Fruit fly (Drosophila melanogaster) whole organism, pupa: ENCODE data around the gene Bub1.

Experiments
- CG13204 ChIP-seq: fragments of 200-800 bp; sonication (Bioruptor generic); optimal IDR thresholded peaks from 2 replicates; lab custom pipeline; 2018; ENCODE audit warnings: missing biosample characterization, mild to moderate bottlenecking, missing genetic modification characterization, moderate library complexity
- rn ChIP-seq: fragments of 200-800 bp; sonication (Bioruptor generic); IDR thresholded peaks from 2 replicates; pipeline ENCODE4 v1.3.6; 2022; ENCODE audit warnings: missing biosample characterization, missing genetic modification characterization

DNA sequence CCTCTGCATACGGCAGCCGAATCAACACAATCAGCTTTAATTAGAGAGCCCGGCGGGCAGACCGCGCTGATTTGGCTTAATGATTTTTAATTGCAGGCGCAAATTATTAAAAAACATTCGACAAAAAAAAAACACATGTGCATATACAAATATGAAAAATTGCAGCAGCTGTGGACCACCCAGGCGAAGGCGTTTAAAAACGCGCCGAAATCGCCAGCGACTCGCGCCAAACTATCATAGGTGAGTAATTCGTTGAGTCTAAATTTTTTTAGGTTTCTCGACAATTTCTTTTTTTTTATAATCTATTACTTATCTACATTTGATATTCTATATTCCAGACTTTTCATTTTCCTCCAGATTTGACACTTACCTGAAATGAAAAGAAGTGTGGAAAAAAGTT lies 49.4 kb upstream of the Bub1 start:
- no peak for TF ChIP-seq CG13204 (GFP tag; lab: Kevin White, UChicago)
- TF ChIP-seq rn (GFP tag; lab: Robert Waterston, UW): no peak
